Worm (Caenorhabditis elegans): ENCODE measurements around the gene aakg-5.

DNA sequence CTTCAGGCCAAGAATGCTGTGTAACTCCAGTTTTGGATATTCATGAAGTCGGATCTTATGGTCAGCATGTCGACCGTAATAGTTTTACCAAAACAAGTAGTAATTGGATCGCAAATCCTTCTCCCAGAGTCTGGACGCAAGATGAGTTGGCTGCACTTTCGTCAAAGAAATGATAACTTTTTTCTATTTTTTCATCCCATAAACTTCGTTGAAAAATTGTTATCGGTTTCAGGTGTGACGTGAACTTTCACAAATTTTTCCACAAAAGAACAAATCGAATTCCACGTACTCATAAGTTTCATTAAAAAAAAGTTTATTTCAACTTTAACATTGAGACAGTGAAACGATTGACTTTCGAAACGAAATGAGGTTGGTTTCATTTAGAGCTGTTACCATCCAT, 33.0 kb upstream of the aakg-5 start, which contains the start of gene ZK892.5:
- TF ChIP-seq unc-39 (tag; optimal IDR thresholded peaks at IDR 0.05) (no peak), ama-1 (optimal IDR thresholded peaks at IDR 0.05) (no peak), alr-1 (tag; optimal IDR thresholded peaks at IDR 0.05) (no peak), F13H6.1 (tag; optimal IDR thresholded peaks at IDR 0.05) (no peak), lin-39 (tag; optimal IDR thresholded peaks at IDR 0.05) (no peak), nhr-12 (tag; optimal IDR thresholded peaks at IDR 0.05) (no peak), mbf-1 (tag; optimal IDR thresholded peaks at IDR 0.05) (no peak), elt-3 (tag; optimal IDR thresholded peaks at IDR 0.05) (no peak), nhr-25 (tag; optimal IDR thresholded peaks at IDR 0.05) (no peak), nhr-11 (tag; optimal IDR thresholded peaks at IDR 0.05) (no peak), mab-5 (tag; optimal IDR thresholded peaks at IDR 0.05) (no peak), ceh-82 (tag; optimal IDR thresholded peaks at IDR 0.05) (no peak)

Data from whole organism, L2 larva.